Fruit fly (Drosophila melanogaster): ENCODE results near the gene CG34328.

Gene CG34328

dm6 chrX:18367806-18368643 is 31.8 kb downstream of the CG34328 start (continued):
- TF ChIP-seq hkb (optimal IDR thresholded peaks at IDR 0.05) (no peak), hkb (GFP tag; IDR thresholded peaks at IDR 0.05) (peak; percentile 62), CG4820 (GFP tag; optimal IDR thresholded peaks at IDR 0.05) (peak; percentile 53), CG8359 (GFP tag; optimal IDR thresholded peaks at IDR 0.05; ENCODE audit: borderline replicate concordance) (peak; percentile 17), tap (tag; optimal IDR thresholded peaks at IDR 0.05) (peak; percentile 46), Nf-YB (GFP tag; optimal IDR thresholded peaks at IDR 0.05) (no peak), tin (GFP tag; optimal IDR thresholded peaks at IDR 0.05) (peak; percentile 23), kah (GFP tag; optimal IDR thresholded peaks at IDR 0.05) (peak; percentile 8), stwl (tag; optimal IDR thresholded peaks at IDR 0.05) (no peak), tll (GFP tag; optimal IDR thresholded peaks at IDR 0.05) (no peak), aop (GFP tag; IDR thresholded peaks at IDR 0.05) (0 out of 2 replicates have a peak, but pooled peaks have one; percentile 63), chm (GFP tag; IDR thresholded peaks at IDR 0.05) (peak; percentile 75; the same call in 1 of the 2 replicates), CG4707 (GFP tag; optimal IDR thresholded peaks at IDR 0.05) (peak; percentile 59), CG14050 (GFP tag; IDR thresholded peaks at IDR 0.05) (peak; percentile 41; the same call in 2 of the 3 replicates), CG15601 (tag; optimal IDR thresholded peaks at IDR 0.05) (peak; percentile 32), CG6254 (GFP tag; optimal IDR thresholded peaks at IDR 0.05) (peak; percentile 50), bigmax (GFP tag; optimal IDR thresholded peaks at IDR 0.05) (no peak), gem (tag; optimal IDR thresholded peaks at IDR 0.05) (peak; percentile 58), Six4 (GFP tag; optimal IDR thresholded peaks at IDR 0.05) (no peak), CG8924 (tag; optimal IDR thresholded peaks at IDR 0.05) (peak; percentile 53), unpg (GFP tag; optimal IDR thresholded peaks at IDR 0.05) (peak; percentile 61), dm (GFP tag; optimal IDR thresholded peaks at IDR 0.05) (no peak), B-H1 (GFP tag; IDR thresholded peaks at IDR 0.05) (peak; percentile 50; the same call in 2 of the 3 replicates), Lim3 (GFP tag; IDR thresholded peaks at IDR 0.05) (peak; percentile 6; the same call in 1 of the 2 replicates), Hr78 (GFP tag; optimal IDR thresholded peaks at IDR 0.05) (peak in 1 of 2 experiments; percentile 21), cg (GFP tag; optimal IDR thresholded peaks at IDR 0.05) (peak; percentile 32), CG11723 (GFP tag; optimal IDR thresholded peaks at IDR 0.05) (peak; percentile 50), E2f1 (GFP tag; IDR thresholded peaks at IDR 0.05) (peak; percentile 59), Myb (GFP tag; optimal IDR thresholded peaks at IDR 0.05) (peak; percentile 52)

- TF ChIP-seq run (tag; optimal IDR thresholded peaks at IDR 0.05) (peak; percentile 52), CG11504 (tag; optimal IDR thresholded peaks at IDR 0.05) (peak; percentile 83), CG18599 (GFP tag; optimal IDR thresholded peaks at IDR 0.05) (peak; percentile 88), CG8478 (optimal IDR thresholded peaks at IDR 0.05) (no peak), onecut (GFP tag; IDR thresholded peaks at IDR 0.05) (peak; percentile 52), Dip3 (GFP tag; optimal IDR thresholded peaks at IDR 0.05) (peak; percentile 73), tna (GFP tag; IDR thresholded peaks at IDR 0.05; ENCODE audit: partially characterized antibody) (no peak), peb (GFP tag; IDR thresholded peaks at IDR 0.05) (peak; percentile 72), rib (GFP tag; IDR thresholded peaks at IDR 0.05) (peak; percentile 75), CG4820 (GFP tag; optimal IDR thresholded peaks at IDR 0.05) (no peak), yki (optimal IDR thresholded peaks at IDR 0.05) (no peak), lov (optimal IDR thresholded peaks at IDR 0.05) (no peak), lov (GFP tag; IDR thresholded peaks at IDR 0.05) (peak; percentile 44; the same call in 1 of the 3 replicates), pros (GFP tag; optimal IDR thresholded peaks at IDR 0.05) (no peak), bowl (GFP tag; IDR thresholded peaks at IDR 0.05) (peak; percentile 59; the same call in 1 of the 2 replicates), CG12942 (GFP tag; optimal IDR thresholded peaks at IDR 0.05) (no peak), CG15011 (GFP tag; optimal IDR thresholded peaks at IDR 0.05) (peak; percentile 36), jumu (GFP tag; optimal IDR thresholded peaks at IDR 0.05) (peak; percentile 70), CG5180 (GFP tag; optimal IDR thresholded peaks at IDR 0.05) (peak; percentile 54), CG3847 (GFP tag; IDR thresholded peaks at IDR 0.05) (peak; percentile 66)
Observed at dm6 chrX:18366851-18367649, 32.8 kb downstream of the CG34328 start.

All from whole organism, embryonic.